Fruit fly (Drosophila melanogaster) whole organism, adult: ENCODE measurements around the gene msd5.

ENCODE experiments used
- CG33017 ChIP-seq: fragments of 200-800 bp; sonication (Bioruptor generic); optimal IDR thresholded peaks from 2 replicates; lab custom pipeline; 2018; ENCODE audit warnings: missing biosample characterization, mild to moderate bottlenecking, missing genetic modification characterization, moderate library complexity
- CG7045 ChIP-seq: fragments of 200-800 bp; sonication (Bioruptor generic); optimal IDR thresholded peaks from 2 replicates; lab custom pipeline; 2017; ENCODE audit warnings: missing biosample characterization, mild to moderate bottlenecking, missing genetic modification characterization
- CG7101 ChIP-seq: fragments of 200-800 bp; sonication (Bioruptor generic); optimal IDR thresholded peaks from 2 replicates; lab custom pipeline; 2018; ENCODE audit warnings: missing biosample characterization, mild to moderate bottlenecking, missing genetic modification characterization, moderate library complexity
- Clk ChIP-seq: fragments of 200-800 bp; sonication (Bioruptor generic); optimal IDR thresholded peaks from 2 replicates; lab custom pipeline; 2017; ENCODE audit warnings: missing biosample characterization, missing genetic modification characterization
- Crg-1 ChIP-seq: fragments of 200-800 bp; sonication (Bioruptor generic); optimal IDR thresholded peaks from 2 replicates; lab custom pipeline; 2016; ENCODE audit warnings: missing biosample characterization, missing genetic modification characterization
- Hr96 ChIP-seq: fragments of 200-800 bp; sonication (Bioruptor generic); optimal IDR thresholded peaks from 2 replicates; lab custom pipeline; 2016; ENCODE audit warnings: missing biosample characterization, missing genetic modification characterization
- Mnt ChIP-seq: fragments of 200-800 bp; sonication (Bioruptor generic); optimal IDR thresholded peaks from 2 replicates; lab custom pipeline; 2016; ENCODE audit warnings: missing biosample characterization, mild to moderate bottlenecking, missing genetic modification characterization
- bab1 ChIP-seq: fragments of 200-800 bp; sonication (Bioruptor generic); optimal IDR thresholded peaks from 3 replicates; lab custom pipeline; 2019; ENCODE audit warnings: missing biosample characterization, mild to moderate bottlenecking, missing genetic modification characterization, moderate library complexity
- cic ChIP-seq: fragments of 200-800 bp; sonication (Bioruptor generic); optimal IDR thresholded peaks from 2 replicates; lab custom pipeline; 2017; ENCODE audit warnings: missing biosample characterization, mild to moderate bottlenecking, missing genetic modification characterization, moderate library complexity
- kay ChIP-seq: fragments of 200-800 bp; sonication (Bioruptor generic); peaks from one replicate; lab custom pipeline; 2016; ENCODE audit warnings: missing biosample characterization, missing genetic modification characterization, borderline replicate concordance
- ovo ChIP-seq: fragments of 200-800 bp; sonication (Bioruptor generic); optimal IDR thresholded peaks from 2 replicates; lab custom pipeline; 2016; ENCODE audit warnings: missing biosample characterization, missing genetic modification characterization
- pad ChIP-seq: fragments of 200-800 bp; sonication (Bioruptor generic); optimal IDR thresholded peaks from 3 replicates; lab custom pipeline; 2017; ENCODE audit warnings: missing biosample characterization, missing genetic modification characterization, mild to moderate bottlenecking, moderate library complexity, missing genetic modification reagents
- tj ChIP-seq: fragments of 200-800 bp; sonication (Bioruptor generic); optimal IDR thresholded peaks from 3 replicates; lab custom pipeline; 2017; ENCODE audit warnings: missing biosample characterization, mild to moderate bottlenecking, missing genetic modification characterization, moderate library complexity

DNA sequence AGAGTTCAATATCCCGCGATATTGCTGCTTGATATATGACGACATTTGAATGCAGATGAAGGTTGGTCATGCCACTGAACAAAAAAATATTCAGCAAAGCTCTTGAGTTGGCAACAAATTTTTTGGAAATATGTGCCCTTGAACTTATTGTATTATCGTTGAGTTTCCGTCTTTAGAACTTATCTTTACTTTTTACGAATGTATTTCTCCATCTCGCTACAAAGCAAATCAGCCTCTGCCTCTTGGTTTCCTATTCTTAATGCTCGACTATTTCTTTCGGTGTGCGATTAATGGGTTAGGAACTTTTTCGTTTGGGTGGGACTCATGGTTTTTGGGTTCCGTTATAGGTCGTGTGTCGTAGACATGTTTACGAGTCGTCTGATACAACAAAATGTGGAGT lies 9.8 kb downstream of the msd5 start:
- TF ChIP-seq Crg-1 (no peak), Hr96 (GFP tag; lab: Kevin White, UChicago) (no peak), Clk (no peak), bab1 (no peak), CG7101 (no peak), Mnt (no peak), CG33017 (tag; lab: Kevin White, UChicago) (no peak), tj (GFP tag; lab: Kevin White, UChicago) (peak; percentile 38), CG7045 (no peak), pad (no peak), cic (GFP tag; lab: Kevin White, UChicago) (no peak), ovo (no peak), kay (GFP tag; lab: Kevin White, UChicago) (no peak)
